Fruit fly (Drosophila melanogaster): ENCODE data around the gene CG7407.

CG7407 gene

dm6 chr3L:21823236-21823635, at the start of gene CG7407:
CG7407 (plus strand) TSS chr3L:21823461.
- 0 out of 3 replicates have a peak, but pooled peaks have one; percentile 21 for TF ChIP-seq CG4496 (GFP tag; IDR thresholded peaks at IDR 0.05)
- TF ChIP-seq Snoo (tag; optimal IDR thresholded peaks at IDR 0.05) = no peak
- no peak for TF ChIP-seq CG13204 (GFP tag; optimal IDR thresholded peaks at IDR 0.05)
- no peak for TF ChIP-seq Pif1B (GFP tag; optimal IDR thresholded peaks at IDR 0.05)
- no peak for TF ChIP-seq Pif1A (GFP tag; optimal IDR thresholded peaks at IDR 0.05)
- TF ChIP-seq CG32121 (GFP tag; IDR thresholded peaks at IDR 0.05) = no peak; the same call in 1 of the 2 replicates
- TF ChIP-seq rn (GFP tag; IDR thresholded peaks at IDR 0.05) = no peak
- no peak for TF ChIP-seq CG10348 (GFP tag; IDR thresholded peaks at IDR 0.05)
- no peak for TF ChIP-seq D1 (tag; optimal IDR thresholded peaks at IDR 0.05)
- no peak for TF ChIP-seq fd96Ca (GFP tag; IDR thresholded peaks at IDR 0.05)
- no peak for TF ChIP-seq CG34367 (tag; optimal IDR thresholded peaks at IDR 0.05)
- no peak for TF ChIP-seq CG14655 (GFP tag; optimal IDR thresholded peaks at IDR 0.05)
- no peak for TF ChIP-seq CG8301 (tag; optimal IDR thresholded peaks at IDR 0.05)
- TF ChIP-seq CG9948 (tag; optimal IDR thresholded peaks at IDR 0.05) = no peak
- no peak for TF ChIP-seq Ets98B (GFP tag; IDR thresholded peaks at IDR 0.05)
- no peak for TF ChIP-seq CG17806 (tag; optimal IDR thresholded peaks at IDR 0.05)
- TF ChIP-seq EcR (GFP tag; optimal IDR thresholded peaks at IDR 0.05) = peak; percentile 4
- peak; percentile 56 for TF ChIP-seq CG12605 (GFP tag; IDR thresholded peaks at IDR 0.05)
- no peak for TF ChIP-seq gl (tag; optimal IDR thresholded peaks at IDR 0.05)
- TF ChIP-seq CG15710 (tag; optimal IDR thresholded peaks at IDR 0.05) = no peak
- TF ChIP-seq CG8159 (tag; optimal IDR thresholded peaks at IDR 0.05) = peak; percentile 16

- no peak for TF ChIP-seq Pif1A (GFP tag; optimal IDR thresholded peaks at IDR 0.05)
- peak; percentile 1 for TF ChIP-seq D1 (tag; optimal IDR thresholded peaks at IDR 0.05)
- TF ChIP-seq CG8159 (tag; optimal IDR thresholded peaks at IDR 0.05) = no peak
- no peak for TF ChIP-seq CG17806 (tag; optimal IDR thresholded peaks at IDR 0.05)
Observed at dm6 chr3L:21773855-21774254, 49.4 kb upstream of the CG7407 start.

dm6 chr3L:21787883-21788282, 35.4 kb upstream of the CG7407 start:
- TF ChIP-seq D1 (tag; optimal IDR thresholded peaks at IDR 0.05) = no peak
- TF ChIP-seq CG32121 (GFP tag; IDR thresholded peaks at IDR 0.05) = no peak
- no peak for TF ChIP-seq CG34367 (tag; optimal IDR thresholded peaks at IDR 0.05)
- no peak for TF ChIP-seq Pif1B (GFP tag; optimal IDR thresholded peaks at IDR 0.05)
- TF ChIP-seq gl (tag; optimal IDR thresholded peaks at IDR 0.05) = no peak
- TF ChIP-seq CG15710 (tag; optimal IDR thresholded peaks at IDR 0.05) = no peak
- no peak for TF ChIP-seq Ets98B (GFP tag; IDR thresholded peaks at IDR 0.05)
- no peak for TF ChIP-seq fd96Ca (GFP tag; IDR thresholded peaks at IDR 0.05)
- TF ChIP-seq CG8159 (tag; optimal IDR thresholded peaks at IDR 0.05) = no peak

- no peak for TF ChIP-seq rn (GFP tag; IDR thresholded peaks at IDR 0.05)
- TF ChIP-seq CG13204 (GFP tag; optimal IDR thresholded peaks at IDR 0.05) = peak; percentile 61
- TF ChIP-seq Ets98B (GFP tag; IDR thresholded peaks at IDR 0.05) = no peak
- no peak for TF ChIP-seq CG12605 (GFP tag; IDR thresholded peaks at IDR 0.05)
- TF ChIP-seq EcR (GFP tag; optimal IDR thresholded peaks at IDR 0.05) = peak; percentile 17
- no peak for TF ChIP-seq CG32121 (GFP tag; IDR thresholded peaks at IDR 0.05)
- no peak for TF ChIP-seq Pif1B (GFP tag; optimal IDR thresholded peaks at IDR 0.05)
- TF ChIP-seq CG34367 (tag; optimal IDR thresholded peaks at IDR 0.05) = no peak
- no peak for TF ChIP-seq CG14655 (GFP tag; optimal IDR thresholded peaks at IDR 0.05)
- no peak for TF ChIP-seq gl (tag; optimal IDR thresholded peaks at IDR 0.05)
- no peak; the same call in 2 of the 3 replicates for TF ChIP-seq CG4496 (GFP tag; IDR thresholded peaks at IDR 0.05)
- TF ChIP-seq CG15710 (tag; optimal IDR thresholded peaks at IDR 0.05) = no peak
Observed at dm6 chr3L:21800424-21800823, 22.8 kb upstream of the CG7407 start.

dm6 chr3L:21808003-21808530, 15.2 kb upstream of the CG7407 start:
- TF ChIP-seq CG8301 (tag; optimal IDR thresholded peaks at IDR 0.05) (peak; percentile 62), CG4496 (GFP tag; IDR thresholded peaks at IDR 0.05) (peak; percentile 73), EcR (GFP tag; optimal IDR thresholded peaks at IDR 0.05) (peak; percentile 42), gl (tag; optimal IDR thresholded peaks at IDR 0.05) (no peak), Snoo (tag; optimal IDR thresholded peaks at IDR 0.05) (peak; percentile 52), CG34367 (tag; optimal IDR thresholded peaks at IDR 0.05) (peak; percentile 65), Ets98B (GFP tag; IDR thresholded peaks at IDR 0.05) (peak; percentile 84), CG32121 (GFP tag; IDR thresholded peaks at IDR 0.05) (peak; percentile 81), CG15710 (tag; optimal IDR thresholded peaks at IDR 0.05) (peak; percentile 67), Pif1A (GFP tag; optimal IDR thresholded peaks at IDR 0.05) (peak; percentile 45), CG9948 (tag; optimal IDR thresholded peaks at IDR 0.05) (peak; percentile 74), CG14655 (GFP tag; optimal IDR thresholded peaks at IDR 0.05) (peak; percentile 78), CG12605 (GFP tag; IDR thresholded peaks at IDR 0.05) (no peak; the same call in 1 of the 2 replicates), CG17806 (tag; optimal IDR thresholded peaks at IDR 0.05) (peak; percentile 69), CG13204 (GFP tag; optimal IDR thresholded peaks at IDR 0.05) (no peak), CG8159 (tag; optimal IDR thresholded peaks at IDR 0.05) (peak; percentile 73), D1 (tag; optimal IDR thresholded peaks at IDR 0.05) (no peak), rn (GFP tag; IDR thresholded peaks at IDR 0.05) (peak; percentile 30; the same call in 1 of the 2 replicates), CG10348 (GFP tag; IDR thresholded peaks at IDR 0.05) (peak; percentile 27; the same call in 1 of the 2 replicates), fd96Ca (GFP tag; IDR thresholded peaks at IDR 0.05) (peak; percentile 71; the same call in 2 of the 3 replicates), Pif1B (GFP tag; optimal IDR thresholded peaks at IDR 0.05) (peak; percentile 65)

dm6 chr3L:21808568-21808967, 14.7 kb upstream of the CG7407 start, which contains the start of gene eg:
eg (plus strand) TSS chr3L:21808703.
- TF ChIP-seq CG4496 (GFP tag; IDR thresholded peaks at IDR 0.05) (peak; percentile 12; the same call in 2 of the 3 replicates), CG13204 (GFP tag; optimal IDR thresholded peaks at IDR 0.05) (peak; percentile 85), CG14655 (GFP tag; optimal IDR thresholded peaks at IDR 0.05) (no peak), Pif1B (GFP tag; optimal IDR thresholded peaks at IDR 0.05) (peak; percentile 6), fd96Ca (GFP tag; IDR thresholded peaks at IDR 0.05) (no peak)
